Fruit fly (Drosophila melanogaster): ENCODE data around the gene CG32201.

Gene CG32201

DNA sequence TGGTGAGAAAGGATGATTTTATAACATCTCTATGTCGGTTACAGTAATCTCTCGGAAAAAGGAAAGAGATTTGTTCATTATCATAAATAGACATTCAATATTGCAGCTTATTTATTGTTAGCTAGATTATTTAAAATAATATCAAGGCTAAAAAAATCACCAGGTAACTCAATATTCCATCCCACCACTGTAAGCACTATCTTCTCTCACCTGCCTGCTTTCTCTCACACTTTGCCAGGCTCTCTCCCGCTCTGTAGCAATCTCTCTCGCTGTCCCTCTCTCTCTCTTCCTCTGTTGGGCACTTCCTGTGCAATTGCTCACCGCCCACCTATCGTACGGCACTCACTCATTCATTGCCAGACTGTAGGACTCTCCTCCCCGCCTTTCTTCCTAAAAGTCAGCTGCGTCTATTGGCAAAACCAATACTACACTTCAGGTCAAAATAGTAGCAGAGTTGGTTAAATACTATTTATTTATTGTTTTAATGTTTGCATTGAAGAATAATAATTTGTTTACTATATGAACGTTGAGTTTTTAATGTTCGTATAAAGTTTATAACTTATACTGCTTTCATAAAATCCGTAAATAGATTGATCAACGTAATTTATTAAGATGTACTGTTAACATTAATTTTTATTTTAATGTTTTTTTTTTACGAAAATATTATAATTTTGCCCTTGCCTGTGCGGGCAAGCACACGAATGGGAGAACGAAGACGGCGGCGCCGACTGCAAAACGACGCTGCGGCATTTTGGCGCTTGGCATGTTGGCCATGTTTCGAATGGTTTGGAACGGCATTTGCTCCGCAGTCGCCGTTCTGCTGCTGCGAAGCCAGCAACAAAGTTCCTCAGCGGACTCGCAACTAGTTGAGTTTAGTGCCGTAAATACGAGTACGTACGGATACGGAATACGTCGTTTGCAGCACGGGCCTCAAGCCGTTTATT is 31.4 kb downstream of the CG32201 start (continued):
- TF ChIP-seq pum (GFP tag; optimal IDR thresholded peaks at IDR 0.05) (peak; percentile 78), CG16815 (GFP tag; optimal IDR thresholded peaks at IDR 0.05) (peak; percentile 87), Hr78 (GFP tag; optimal IDR thresholded peaks at IDR 0.05) (peak in 1 of 2 experiments; percentile 86), CG4617 (GFP tag; optimal IDR thresholded peaks at IDR 0.05; ENCODE audit: borderline replicate concordance) (peak; percentile 76), CG2116 (GFP tag; optimal IDR thresholded peaks at IDR 0.05) (peak; percentile 57), dpn (GFP tag; optimal IDR thresholded peaks at IDR 0.05) (peak; percentile 92 to 97), CG12391 (tag; optimal IDR thresholded peaks at IDR 0.05) (peak; percentile 89), jumu (GFP tag; optimal IDR thresholded peaks at IDR 0.05) (peak; percentile 72), CG17912 (GFP tag; optimal IDR thresholded peaks at IDR 0.05) (peak; percentile 67), stwl (tag; optimal IDR thresholded peaks at IDR 0.05) (no peak), CG31388 (GFP tag; optimal IDR thresholded peaks at IDR 0.05) (peak; percentile 78), jigr1 (GFP tag; IDR thresholded peaks at IDR 0.05) (peak; percentile 89), Rx (GFP tag; IDR thresholded peaks at IDR 0.05) (peak; percentile 96), CG18476 (GFP tag; optimal IDR thresholded peaks at IDR 0.05) (peak; percentile 76), CG14014 (GFP tag; IDR thresholded peaks at IDR 0.05) (peak; percentile 98), kah (GFP tag; optimal IDR thresholded peaks at IDR 0.05) (peak; percentile 73), btn (GFP tag; optimal IDR thresholded peaks at IDR 0.05) (peak; percentile 71), CG8359 (GFP tag; optimal IDR thresholded peaks at IDR 0.05; ENCODE audit: borderline replicate concordance) (peak; percentile 48), Atf6 (GFP tag; IDR thresholded peaks at IDR 0.05) (peak; percentile 97), CG18262 (tag; optimal IDR thresholded peaks at IDR 0.05) (peak; percentile 71), CG3995 (GFP tag; optimal IDR thresholded peaks at IDR 0.05) (peak; percentile 57), CG13624 (GFP tag; optimal IDR thresholded peaks at IDR 0.05) (peak; percentile 97), CG30403 (GFP tag; optimal IDR thresholded peaks at IDR 0.05) (peak; percentile 90), rib (GFP tag; IDR thresholded peaks at IDR 0.05) (peak; percentile 98), CG12299 (tag; optimal IDR thresholded peaks at IDR 0.05) (peak; percentile 90), CG10267 (tag; optimal IDR thresholded peaks at IDR 0.05) (peak; percentile 85), esg (GFP tag; conservative IDR thresholded peaks at IDR 0.05) (peak; percentile 95), Hand (GFP tag; optimal IDR thresholded peaks at IDR 0.05) (peak; percentile 91), pan (optimal IDR thresholded peaks at IDR 0.05) (no peak), pan (GFP tag; optimal IDR thresholded peaks at IDR 0.05 in 1 of 2, IDR thresholded peaks at IDR 0.05 in 1 of 2) (peak in 1 of 2 experiments; percentile 98), yki (optimal IDR thresholded peaks at IDR 0.05) (peak; percentile 93), CG17328 (GFP tag; IDR thresholded peaks at IDR 0.05) (peak; percentile 97), CG16813 (GFP tag; IDR thresholded peaks at IDR 0.05; ENCODE audit: partially characterized antibody) (no peak), CG14860 (GFP tag; IDR thresholded peaks at IDR 0.05; ENCODE audit: partially characterized antibody) (no peak), MESR4 (GFP tag; optimal IDR thresholded peaks at IDR 0.05) (peak; percentile 27), CG10959 (GFP tag; IDR thresholded peaks at IDR 0.05) (peak; percentile 91), CG15514 (GFP tag; optimal IDR thresholded peaks at IDR 0.05) (peak; percentile 86), bsh (GFP tag; optimal IDR thresholded peaks at IDR 0.05) (peak; percentile 73 to 85), MBD-R2 (GFP tag; IDR thresholded peaks at IDR 0.05) (peak; percentile 98), CG13894 (tag; optimal IDR thresholded peaks at IDR 0.05) (peak; percentile 93), CG33557 (GFP tag; optimal IDR thresholded peaks at IDR 0.05) (peak; percentile 27), CG43689 (GFP tag; IDR thresholded peaks at IDR 0.05) (peak; percentile 91), gcm2 (GFP tag; optimal IDR thresholded peaks at IDR 0.05) (peak; percentile 92), gsb (GFP tag; IDR thresholded peaks at IDR 0.05) (peak; percentile 96), bcd (GFP tag; optimal IDR thresholded peaks at IDR 0.05) (peak; percentile 92), NfI (GFP tag; optimal IDR thresholded peaks at IDR 0.05) (peak; percentile 94), CG6175 (GFP tag; IDR thresholded peaks at IDR 0.05) (peak; percentile 97), Gsc (GFP tag; IDR thresholded peaks at IDR 0.05) (no peak)
